Worm (Caenorhabditis elegans) whole organism, young adult: ENCODE data around the gene rpl-5.

Experiments used
- F39B2.1 ChIP-seq: fragments of 200-800 bp; sonication (Bioruptor generic); IDR thresholded peaks from 2 replicates; pipeline ENCODE4 v1.3.6; 2022; ENCODE audit warnings: missing genetic modification reagents, missing genetic modification characterization, missing compliant biosample characterization
- F52B5.7 ChIP-seq: sonication (generic microtip); optimal IDR thresholded peaks from 2 replicates; lab custom pipeline; 2016; ENCODE audit warnings: mild to moderate bottlenecking, missing genetic modification characterization, missing compliant biosample characterization
- K12H6.12 ChIP-seq: fragments of 200-800 bp; sonication (Bioruptor generic); optimal IDR thresholded peaks from 2 replicates; lab custom pipeline; 2018; ENCODE audit warnings: mild to moderate bottlenecking, missing genetic modification characterization, missing compliant biosample characterization
- ZK185.1 ChIP-seq: sonication (generic microtip); optimal IDR thresholded peaks from 2 replicates; lab custom pipeline; 2016; ENCODE audit warnings: mild to moderate bottlenecking, missing genetic modification characterization, missing compliant biosample characterization; ENCODE audit not compliant: poor library complexity, severe bottlenecking
- attf-3 ChIP-seq: fragments of 200-800 bp; sonication (Bioruptor generic); conservative IDR thresholded peaks from 2 replicates; pipeline ENCODE4 v1.3.6; 2022; ENCODE audit warnings: missing genetic modification reagents, missing genetic modification characterization, missing compliant biosample characterization
- attf-5 ChIP-seq: fragments of 200-800 bp; sonication (Bioruptor generic); optimal IDR thresholded peaks from 2 replicates; lab custom pipeline; 2018; ENCODE audit warnings: mild to moderate bottlenecking, missing genetic modification characterization, missing compliant biosample characterization
- cebp-1 ChIP-seq, 2 experiments: fragments of 200-800 bp in 1 of 2; sonication (Bioruptor generic) in 1 of 2; sonication (generic microtip) in 1 of 2; IDR thresholded peaks in 1 of 2; optimal IDR thresholded peaks in 1 of 2; 2 replicates each; pipeline versions ENCODE4 v1.3.6 to Lab custom; 2017 to 2022; ENCODE audit warnings: missing compliant biosample characterization in 2 of 2, missing genetic modification characterization in 2 of 2, mild to moderate bottlenecking in 1 of 2, missing genetic modification reagents in 1 of 2, moderate library complexity in 1 of 2
- ceh-58 ChIP-seq: fragments of 200-800 bp; sonication (Bioruptor generic); IDR thresholded peaks from 2 replicates; pipeline ENCODE4 v1.3.6; 2022; ENCODE audit warnings: missing genetic modification characterization, missing compliant biosample characterization
- ceh-79 ChIP-seq: sonication (generic microtip); optimal IDR thresholded peaks from 2 replicates; lab custom pipeline; 2017; ENCODE audit warnings: mild to moderate bottlenecking, missing genetic modification characterization, missing compliant biosample characterization
- dox-1 ChIP-seq: fragments of 200-800 bp; sonication (Bioruptor generic); IDR thresholded peaks from 2 replicates; pipeline ENCODE4 v1.3.6; 2022; ENCODE audit warnings: missing genetic modification reagents, missing genetic modification characterization, missing compliant biosample characterization
- dpff-1 ChIP-seq: sonication (generic microtip); optimal IDR thresholded peaks from 2 replicates; lab custom pipeline; 2017; ENCODE audit warnings: mild to moderate bottlenecking, missing genetic modification characterization, missing compliant biosample characterization
- dpl-1 ChIP-seq: fragments of 150-350 bp; optimal IDR thresholded peaks from 2 replicates; lab custom pipeline; 2014; ENCODE audit warnings: missing biosample characterization, missing genetic modification reagents, missing genetic modification characterization
- egl-44 ChIP-seq: fragments of 200-800 bp; sonication (Bioruptor generic); IDR thresholded peaks from 2 replicates; pipeline ENCODE4 v1.3.6; 2022; ENCODE audit warnings: missing genetic modification reagents, missing genetic modification characterization, missing compliant biosample characterization
- ets-4 ChIP-seq: fragments of 200-800 bp; sonication (Bioruptor generic); optimal IDR thresholded peaks from 2 replicates; lab custom pipeline; 2018; ENCODE audit warnings: mild to moderate bottlenecking, missing genetic modification characterization, missing compliant biosample characterization
- hlh-26 ChIP-seq: fragments of 200-800 bp; sonication (Bioruptor generic); conservative IDR thresholded peaks from 2 replicates; pipeline ENCODE4 v1.3.6; 2022; ENCODE audit warnings: missing genetic modification reagents, missing genetic modification characterization, missing compliant biosample characterization
- hmg-1.2 ChIP-seq: fragments of 200-800 bp; sonication (Bioruptor generic); IDR thresholded peaks from 2 replicates; pipeline ENCODE4 v1.3.6; 2022; ENCODE audit warnings: missing genetic modification reagents, missing genetic modification characterization, missing compliant biosample characterization
- hmg-20 ChIP-seq: fragments of 200-800 bp; sonication (Bioruptor generic); IDR thresholded peaks from 2 replicates; pipeline ENCODE4 v1.3.6; 2022; ENCODE audit warnings: missing genetic modification reagents, missing genetic modification characterization, missing compliant biosample characterization
- let-526 ChIP-seq: fragments of 200-800 bp; sonication (Bioruptor generic); IDR thresholded peaks from 2 replicates; pipeline ENCODE4 v1.3.6; 2022; ENCODE audit warnings: missing genetic modification reagents, missing genetic modification characterization, missing compliant biosample characterization
- let-607 ChIP-seq, 2 experiments: fragments of 200-800 bp in 1 of 2; sonication (Bioruptor generic) in 1 of 2; sonication (generic microtip) in 1 of 2; optimal IDR thresholded peaks; 2 replicates each; lab custom pipeline; 2016 to 2018; ENCODE audit warnings: mild to moderate bottlenecking in 2 of 2, missing compliant biosample characterization in 2 of 2, missing genetic modification characterization in 2 of 2, moderate library complexity in 2 of 2, missing genotype in 1 of 2
- lin-26 ChIP-seq: fragments of 200-800 bp; sonication (Bioruptor generic); IDR thresholded peaks from 2 replicates; pipeline ENCODE4 v1.3.6; 2022; ENCODE audit warnings: missing genetic modification reagents, missing genetic modification characterization, missing compliant biosample characterization
- madf-10 ChIP-seq: sonication (generic microtip); optimal IDR thresholded peaks from 2 replicates; lab custom pipeline; 2016; ENCODE audit warnings: mild to moderate bottlenecking, missing genetic modification characterization, missing compliant biosample characterization
- madf-3 ChIP-seq: fragments of 200-800 bp; sonication (Bioruptor generic); IDR thresholded peaks from 2 replicates; pipeline ENCODE4 v1.3.6; 2022; ENCODE audit warnings: missing genetic modification reagents, missing genetic modification characterization, missing compliant biosample characterization
- mcd-1 ChIP-seq: fragments of 200-800 bp; sonication (Bioruptor generic); IDR thresholded peaks from 2 replicates; pipeline ENCODE4 v1.3.6; 2022; ENCODE audit warnings: missing genetic modification reagents, missing genetic modification characterization, missing compliant biosample characterization
- nfyb-1 ChIP-seq: fragments of 200-800 bp; sonication (Bioruptor generic); IDR thresholded peaks from 2 replicates; pipeline ENCODE4 v1.3.6; 2022; ENCODE audit warnings: missing genetic modification reagents, missing genetic modification characterization, missing compliant biosample characterization
- nhr-179 ChIP-seq: sonication (generic microtip); optimal IDR thresholded peaks from 2 replicates; lab custom pipeline; 2016; ENCODE audit warnings: mild to moderate bottlenecking, missing genetic modification characterization, missing compliant biosample characterization
- nhr-80 ChIP-seq: sonication (generic microtip); optimal IDR thresholded peaks from 2 replicates; lab custom pipeline; 2016; ENCODE audit warnings: missing genetic modification characterization, missing compliant biosample characterization
- nhr-90 ChIP-seq: sonication (generic microtip); optimal IDR thresholded peaks from 2 replicates; lab custom pipeline; 2016; ENCODE audit warnings: missing genotype, mild to moderate bottlenecking, missing genetic modification characterization, missing compliant biosample characterization
- rcor-1 ChIP-seq: fragments of 200-800 bp; sonication (Bioruptor generic); IDR thresholded peaks from 2 replicates; pipeline ENCODE4 v1.3.6; 2022; ENCODE audit warnings: missing genetic modification reagents, missing genetic modification characterization, missing compliant biosample characterization
- repo-1 ChIP-seq: sonication (generic microtip); optimal IDR thresholded peaks from 2 replicates; lab custom pipeline; 2017; ENCODE audit warnings: mild to moderate bottlenecking, missing genetic modification characterization, missing compliant biosample characterization
- snpc-1.1 ChIP-seq: sonication (generic microtip); optimal IDR thresholded peaks from 2 replicates; lab custom pipeline; 2017; ENCODE audit warnings: missing genetic modification characterization, mild to moderate bottlenecking, missing compliant biosample characterization, antibody characterized with exemption, moderate library complexity, missing genotype, missing genetic modification reagents; ENCODE audit not compliant: insufficient read depth
- unc-62 ChIP-seq: fragments of 150-350 bp; optimal IDR thresholded peaks from 2 replicates; lab custom pipeline; 2014; ENCODE audit warnings: missing biosample characterization, missing genetic modification reagents, missing genetic modification characterization
- zfh-2 ChIP-seq: fragments of 200-800 bp; sonication (Bioruptor generic); conservative IDR thresholded peaks from 2 replicates; pipeline ENCODE4 v1.3.6; 2022; ENCODE audit warnings: missing genetic modification reagents, missing genetic modification characterization, missing compliant biosample characterization
- ztf-3 ChIP-seq: fragments of 200-800 bp; sonication (Bioruptor generic); optimal IDR thresholded peaks from 2 replicates; lab custom pipeline; 2018; ENCODE audit warnings: mild to moderate bottlenecking, missing genetic modification characterization, missing compliant biosample characterization

Gene rpl-5

ce11 chrII:8566039-8566438 lies 3.7 kb upstream of the rpl-5 start, which contains the start of gene stc-1 (continued):
- TF ChIP-seq let-526 (GFP tag; lab: Robert Waterston, UW) (no peak), ceh-58 (GFP tag; lab: Robert Waterston, UW) (no peak), repo-1 (tag; lab: Kevin White, UChicago) (peak; percentile 17), hmg-20 (GFP tag; lab: Robert Waterston, UW) (no peak), ZK185.1 (tag; lab: Kevin White, UChicago) (peak; percentile 30), rcor-1 (no peak), nhr-179 (tag; lab: Kevin White, UChicago) (no peak), F52B5.7 (tag; lab: Kevin White, UChicago) (no peak), nhr-90 (no peak), egl-44 (GFP tag; lab: Robert Waterston, UW) (no peak), madf-10 (tag; lab: Kevin White, UChicago) (no peak)
- TF ChIP-seq, all 124 proteins: peak for 10

DNA sequence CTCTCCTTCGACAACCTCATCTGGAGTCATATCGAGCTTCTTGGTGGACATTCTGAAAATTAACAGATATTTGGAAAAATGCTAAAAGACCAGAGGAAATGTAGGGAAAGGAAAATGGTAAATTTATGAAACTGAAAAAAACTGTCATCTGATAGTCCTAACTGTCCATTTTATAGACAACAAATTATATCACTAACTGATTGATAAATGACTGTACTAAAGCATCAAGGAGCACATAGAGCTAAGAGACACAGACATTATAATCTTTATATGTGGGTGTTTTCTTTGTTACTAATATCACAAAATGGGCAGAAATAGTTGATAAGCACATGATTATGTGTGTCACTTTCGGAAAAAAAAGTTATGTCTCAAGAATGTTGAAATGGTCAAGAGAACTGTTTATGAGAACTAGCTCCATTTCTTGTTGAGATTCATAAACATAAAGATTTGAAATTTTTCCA lies 2.9 kb upstream of the rpl-5 start, which contains the start of gene F54C9.3:
Gene F54C9.3 (minus strand): TSS at position 51 of the 461 bp plus-strand sequence.
- TF ChIP-seq let-607 (tag; optimal IDR thresholded peaks at IDR 0.05; lab: Kevin White, UChicago) (peak in 1 of 2 experiments; percentile 74), ztf-3 (GFP tag; lab: Kevin White, UChicago) (no peak), dox-1 (GFP tag; lab: Robert Waterston, UW) (0 out of 2 replicates have a peak, but pooled peaks have one; percentile 32), snpc-1.1 (tag; lab: Kevin White, UChicago) (no peak), lin-26 (no peak), madf-10 (tag; lab: Kevin White, UChicago) (peak; percentile 12), attf-5 (GFP tag; lab: Kevin White, UChicago) (peak; percentile 57), dpl-1 (GFP tag; lab: Kevin White, UChicago) (no peak), mcd-1 (GFP tag; lab: Robert Waterston, UW) (0 out of 2 replicates have a peak, but pooled peaks have one; percentile 19), nhr-80 (tag; lab: Kevin White, UChicago) (peak; percentile 93), cebp-1 (GFP tag; IDR thresholded peaks at IDR 0.05; lab: Robert Waterston, UW) (no peak; the same call in 1 of the 2 replicates), cebp-1 (tag; optimal IDR thresholded peaks at IDR 0.05; lab: Kevin White, UChicago) (peak; percentile 47), ets-4 (GFP tag; lab: Kevin White, UChicago) (peak; percentile 7), unc-62 (GFP tag; lab: Kevin White, UChicago) (peak; percentile 66), hmg-1.2 (GFP tag; lab: Robert Waterston, UW) (peak; percentile 44; the same call in 1 of the 2 replicates)

- TF ChIP-seq zfh-2 (GFP tag; lab: Robert Waterston, UW) (peak; percentile 56), ceh-79 (tag; lab: Kevin White, UChicago) (peak; percentile 36), hlh-26 (GFP tag; lab: Robert Waterston, UW) (no peak), F39B2.1 (GFP tag; lab: Robert Waterston, UW) (no peak), nfyb-1 (GFP tag; lab: Robert Waterston, UW) (no peak), attf-3 (GFP tag; lab: Robert Waterston, UW) (0 out of 2 replicates have a peak, but pooled peaks have one; percentile 13), let-526 (GFP tag; lab: Robert Waterston, UW) (no peak), K12H6.12 (tag; lab: Kevin White, UChicago) (no peak), dpff-1 (no peak), dox-1 (GFP tag; lab: Robert Waterston, UW) (0 out of 2 replicates have a peak, but pooled peaks have one; percentile 43), madf-3 (0 out of 2 replicates have a peak, but pooled peaks have one; percentile 41)
Observed at ce11 chrII:8568234-8568969, 1.3 kb upstream of the rpl-5 start.
